Fruit fly (Drosophila melanogaster): Measurements from ENCODE around the gene RpS10a.

DNA sequence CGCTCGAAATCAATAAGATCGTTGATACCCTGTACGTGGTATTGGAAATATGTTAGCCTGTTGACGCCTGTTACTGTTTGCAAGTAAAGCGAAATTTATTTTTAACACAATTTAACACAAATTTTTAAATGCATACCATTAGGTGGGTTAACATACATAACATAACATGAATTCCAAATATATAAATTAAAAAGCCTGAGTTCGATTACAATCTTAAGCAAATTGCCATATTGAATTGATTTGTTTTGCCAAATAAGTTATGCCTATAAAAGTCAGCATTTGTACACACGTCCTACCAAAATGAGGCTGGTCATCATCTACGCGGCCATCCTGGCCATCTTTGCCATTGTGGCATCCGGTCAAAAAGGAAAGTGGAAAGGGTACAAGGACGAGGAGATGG lies 41.5 kb downstream of the RpS10a start, which contains the start of gene CG43319:
- TF ChIP-seq CG10543 (GFP tag; optimal IDR thresholded peaks at IDR 0.05) (no peak), ase (GFP tag; IDR thresholded peaks at IDR 0.05) (no peak), Tbp (GFP tag; optimal IDR thresholded peaks at IDR 0.05) (no peak), pzg (GFP tag; optimal IDR thresholded peaks at IDR 0.05) (no peak), dimm (GFP tag; IDR thresholded peaks at IDR 0.05) (no peak), sr (GFP tag; IDR thresholded peaks at IDR 0.05) (no peak), br (optimal IDR thresholded peaks at IDR 0.05) (no peak), CG3163 (GFP tag; optimal IDR thresholded peaks at IDR 0.05) (no peak), CG1602 (GFP tag; optimal IDR thresholded peaks at IDR 0.05) (no peak)
